Fruit fly (Drosophila melanogaster) whole organism, prepupa: Measurements from ENCODE around the gene CG2200.

Source experiments
- Blimp-1 ChIP-seq: fragments of 200-800 bp; sonication (Bioruptor generic); optimal IDR thresholded peaks from 3 replicates; lab custom pipeline; 2017; ENCODE audit warnings: missing biosample characterization, missing genetic modification characterization, mild to moderate bottlenecking, moderate library complexity, missing genetic modification reagents
- CG10631 ChIP-seq: fragments of 200-800 bp; sonication (Bioruptor generic); optimal IDR thresholded peaks from 2 replicates; lab custom pipeline; 2016; ENCODE audit warnings: missing biosample characterization, missing genetic modification characterization
- CG10669 ChIP-seq: fragments of 200-800 bp; sonication (Bioruptor generic); optimal IDR thresholded peaks from 3 replicates; lab custom pipeline; 2018; ENCODE audit warnings: missing biosample characterization, mild to moderate bottlenecking, missing genetic modification characterization, moderate library complexity
- CG11762 ChIP-seq: fragments of 200-800 bp; sonication (Bioruptor generic); optimal IDR thresholded peaks from 3 replicates; lab custom pipeline; 2016; ENCODE audit warnings: missing biosample characterization, missing genetic modification characterization; ENCODE audit not compliant: insufficient read depth
- CG1621 ChIP-seq: fragments of 200-800 bp; sonication (Bioruptor generic); optimal IDR thresholded peaks from 3 replicates; lab custom pipeline; 2018; ENCODE audit warnings: missing biosample characterization, mild to moderate bottlenecking, missing genetic modification characterization
- CG16779 ChIP-seq: fragments of 200-800 bp; sonication (Bioruptor generic); optimal IDR thresholded peaks from 3 replicates; lab custom pipeline; 2017; ENCODE audit warnings: missing biosample characterization, mild to moderate bottlenecking, missing genetic modification characterization
- CG3032 ChIP-seq: fragments of 200-800 bp; optimal IDR thresholded peaks from 2 replicates; lab custom pipeline; 2019; ENCODE audit warnings: missing biosample characterization, mild to moderate bottlenecking, missing genetic modification characterization, moderate library complexity
- CG31627 ChIP-seq: fragments of 200-800 bp; sonication (Bioruptor generic); optimal IDR thresholded peaks from 3 replicates; lab custom pipeline; 2016; ENCODE audit warnings: missing biosample characterization, missing genetic modification characterization
- CG32006 ChIP-seq: fragments of 200-800 bp; sonication (Bioruptor generic); optimal IDR thresholded peaks from 3 replicates; lab custom pipeline; 2017; ENCODE audit warnings: missing biosample characterization, mild to moderate bottlenecking, missing genetic modification characterization
- CG34406 ChIP-seq: fragments of 200-800 bp; sonication (Bioruptor generic); optimal IDR thresholded peaks from 3 replicates; lab custom pipeline; 2016; ENCODE audit warnings: missing biosample characterization, missing genetic modification characterization
- CG3919 ChIP-seq: fragments of 200-800 bp; sonication (Bioruptor generic); optimal IDR thresholded peaks from 3 replicates; lab custom pipeline; 2016; ENCODE audit warnings: missing biosample characterization, missing genetic modification characterization
- CG4318 ChIP-seq: fragments of 200-800 bp; sonication (Bioruptor generic); optimal IDR thresholded peaks from 3 replicates; lab custom pipeline; 2017; ENCODE audit warnings: missing biosample characterization, mild to moderate bottlenecking, missing genetic modification characterization
- CG6163 ChIP-seq: fragments of 200-800 bp; sonication (Bioruptor generic); IDR thresholded peaks from 3 replicates; pipeline ENCODE4 v1.3.6; 2022; ENCODE audit warnings: missing biosample characterization, missing genetic modification characterization
- CG6276 ChIP-seq: fragments of 200-800 bp; sonication (Bioruptor generic); optimal IDR thresholded peaks from 2 replicates; lab custom pipeline; 2017; ENCODE audit warnings: missing biosample characterization, mild to moderate bottlenecking, missing genetic modification characterization
- CG6808 ChIP-seq: fragments of 200-800 bp; sonication (Bioruptor generic); optimal IDR thresholded peaks from 3 replicates; lab custom pipeline; 2017; ENCODE audit warnings: missing biosample characterization, missing genetic modification characterization, mild to moderate bottlenecking, moderate library complexity, missing genetic modification reagents
- CG6854 ChIP-seq: fragments of 200-800 bp; sonication (Bioruptor generic); optimal IDR thresholded peaks from 2 replicates; lab custom pipeline; 2017; ENCODE audit warnings: missing biosample characterization, mild to moderate bottlenecking, missing genetic modification characterization
- CG8119 ChIP-seq: fragments of 200-800 bp; sonication (Bioruptor generic); IDR thresholded peaks from 3 replicates; pipeline ENCODE4 v1.3.6; 2022; ENCODE audit warnings: missing biosample characterization, missing genetic modification characterization
- CG8632 ChIP-seq: fragments of 200-800 bp; sonication (Bioruptor generic); optimal IDR thresholded peaks from 3 replicates; lab custom pipeline; 2016; ENCODE audit warnings: missing biosample characterization, missing genetic modification characterization
- CG9139 ChIP-seq: fragments of 200-800 bp; sonication (Bioruptor generic); optimal IDR thresholded peaks from 3 replicates; lab custom pipeline; 2017; ENCODE audit warnings: missing biosample characterization, mild to moderate bottlenecking, missing genetic modification characterization
- Eip78C ChIP-seq: fragments of 200-800 bp; sonication (Bioruptor generic); peaks from one replicate; lab custom pipeline; 2016; ENCODE audit warnings: missing biosample characterization, missing genetic modification characterization
- Eip93F ChIP-seq: fragments of 200-800 bp; sonication (Bioruptor generic); optimal IDR thresholded peaks from 2 replicates; lab custom pipeline; 2016; ENCODE audit warnings: missing biosample characterization, mild to moderate bottlenecking, missing genetic modification characterization
- Ets21C ChIP-seq: fragments of 200-800 bp; sonication (Bioruptor generic); optimal IDR thresholded peaks from 3 replicates; lab custom pipeline; 2016; ENCODE audit warnings: missing biosample characterization, missing genetic modification characterization
- Ets96B ChIP-seq: fragments of 200-800 bp; optimal IDR thresholded peaks from 2 replicates; lab custom pipeline; 2019; ENCODE audit warnings: missing biosample characterization, mild to moderate bottlenecking, missing genetic modification characterization, moderate library complexity
- Hr39 ChIP-seq: fragments of 200-800 bp; sonication (Bioruptor generic); optimal IDR thresholded peaks from 2 replicates; lab custom pipeline; 2016; ENCODE audit warnings: missing biosample characterization, missing genetic modification characterization
- Hr4 ChIP-seq: fragments of 200-800 bp; sonication (Bioruptor generic); optimal IDR thresholded peaks from 3 replicates; lab custom pipeline; 2016; ENCODE audit warnings: missing biosample characterization, missing genetic modification characterization
- Lpt ChIP-seq: fragments of 200-800 bp; sonication (Bioruptor generic); optimal IDR thresholded peaks from 3 replicates; lab custom pipeline; 2016; ENCODE audit warnings: missing biosample characterization, missing genetic modification characterization
- Met ChIP-seq: fragments of 200-800 bp; sonication (Bioruptor generic); optimal IDR thresholded peaks from 3 replicates; lab custom pipeline; 2016; ENCODE audit warnings: missing biosample characterization, missing genetic modification characterization
- OdsH ChIP-seq: fragments of 200-800 bp; sonication (Bioruptor generic); optimal IDR thresholded peaks from 3 replicates; lab custom pipeline; 2016; ENCODE audit warnings: missing biosample characterization, missing genetic modification characterization
- Smox ChIP-seq: fragments of 200-800 bp; sonication (Bioruptor generic); optimal IDR thresholded peaks from 3 replicates; lab custom pipeline; 2016; ENCODE audit warnings: missing biosample characterization, missing genetic modification characterization
- Sox14 ChIP-seq: fragments of 200-800 bp; sonication (Bioruptor generic); optimal IDR thresholded peaks from 3 replicates; lab custom pipeline; 2016; ENCODE audit warnings: missing biosample characterization, missing genetic modification characterization
- Sox15 ChIP-seq: fragments of 200-800 bp; sonication (Bioruptor generic); optimal IDR thresholded peaks from 3 replicates; lab custom pipeline; 2016; ENCODE audit warnings: missing biosample characterization, missing genetic modification characterization
- dsx ChIP-seq: fragments of 200-800 bp; optimal IDR thresholded peaks from 3 replicates; lab custom pipeline; 2019; ENCODE audit warnings: missing biosample characterization, mild to moderate bottlenecking, missing genetic modification characterization, moderate library complexity; ENCODE audit not compliant: poor library complexity, severe bottlenecking
- eg ChIP-seq: fragments of 200-800 bp; sonication (Bioruptor generic); IDR thresholded peaks from 3 replicates; pipeline ENCODE4 v1.3.6; 2022; ENCODE audit warnings: missing biosample characterization, missing genetic modification characterization
- lz ChIP-seq: fragments of 200-800 bp; sonication (Bioruptor generic); optimal IDR thresholded peaks from 3 replicates; lab custom pipeline; 2016; ENCODE audit warnings: missing biosample characterization, missing genetic modification characterization
- net ChIP-seq: fragments of 200-800 bp; sonication (Bioruptor generic); optimal IDR thresholded peaks from 3 replicates; lab custom pipeline; 2016; ENCODE audit warnings: missing biosample characterization, missing genetic modification characterization
- pdm3 ChIP-seq: fragments of 200-800 bp; sonication (Bioruptor generic); optimal IDR thresholded peaks from 3 replicates; lab custom pipeline; 2016; ENCODE audit warnings: missing biosample characterization, missing genetic modification characterization
- salr ChIP-seq, 2 experiments: fragments of 200-800 bp; sonication (Bioruptor generic); optimal IDR thresholded peaks; 3 replicates each; lab custom pipeline; 2016 to 2018; ENCODE audit warnings: missing biosample characterization in 2 of 2, missing genetic modification characterization in 2 of 2, mild to moderate bottlenecking in 1 of 2
- spab ChIP-seq: fragments of 200-800 bp; sonication (Bioruptor generic); optimal IDR thresholded peaks from 2 replicates; lab custom pipeline; 2017; ENCODE audit warnings: missing biosample characterization, mild to moderate bottlenecking, missing genetic modification characterization, missing genetic modification reagents
- ss ChIP-seq, 2 experiments: fragments of 200-800 bp; sonication (Bioruptor generic); optimal IDR thresholded peaks; 2 replicates in 1 of 2; 3 replicates in 1 of 2; lab custom pipeline; 2017 to 2018; ENCODE audit warnings: mild to moderate bottlenecking in 2 of 2, missing biosample characterization in 2 of 2, missing genetic modification characterization in 2 of 2, moderate library complexity in 1 of 2
- svp ChIP-seq: fragments of 200-800 bp; sonication (Bioruptor generic); peaks from one replicate; lab custom pipeline; 2016; ENCODE audit warnings: missing biosample characterization, missing genetic modification characterization
- topi ChIP-seq: fragments of 200-800 bp; sonication (Bioruptor generic); optimal IDR thresholded peaks from 3 replicates; lab custom pipeline; 2016; ENCODE audit warnings: missing biosample characterization, missing genetic modification characterization
- vri ChIP-seq: fragments of 200-800 bp; sonication (Bioruptor generic); optimal IDR thresholded peaks from 3 replicates; lab custom pipeline; 2016; ENCODE audit warnings: missing biosample characterization, mild to moderate bottlenecking, missing genetic modification characterization

The CG2200 gene

dm6 chrX:13114861-13115260, 20.8 kb downstream of the CG2200 start, which contains the start of gene CG42237 (continued):
- TF ChIP-seq ss (GFP tag; optimal IDR thresholded peaks at IDR 0.05; lab: Kevin White, UChicago) = peak; percentile 34
- no peak for TF ChIP-seq Sox14 (GFP tag; lab: Kevin White, UChicago)
- no peak for TF ChIP-seq topi (GFP tag; lab: Kevin White, UChicago)
- TF ChIP-seq Smox = no peak
- TF ChIP-seq CG1621 (tag; lab: Kevin White, UChicago) = no peak
- no peak for TF ChIP-seq CG31627 (GFP tag; lab: Kevin White, UChicago)
- peak; percentile 69 for TF ChIP-seq CG8119 (GFP tag; lab: Robert Waterston, UW)
- TF ChIP-seq Lpt = no peak
- no peak for TF ChIP-seq Eip93F (GFP tag; lab: Kevin White, UChicago)
- no peak for TF ChIP-seq CG4318 (GFP tag; lab: Kevin White, UChicago)

dm6 chrX:13116438-13117243, 22.5 kb downstream of the CG2200 start:
- TF ChIP-seq Ets21C (GFP tag; lab: Kevin White, UChicago) (no peak), spab (GFP tag; lab: Kevin White, UChicago) (peak; percentile 40), dsx (GFP tag; lab: Kevin White, UChicago) (peak; percentile 43), vri (GFP tag; lab: Kevin White, UChicago) (no peak), CG6808 (GFP tag; lab: Kevin White, UChicago) (peak; percentile 73), CG11762 (no peak), CG3919 (GFP tag; lab: Kevin White, UChicago) (peak; percentile 2), Ets96B (tag; lab: Kevin White, UChicago) (peak; percentile 31), topi (GFP tag; lab: Kevin White, UChicago) (peak; percentile 21), pdm3 (peak; percentile 6), CG8632 (GFP tag; lab: Kevin White, UChicago) (no peak), Sox15 (GFP tag; lab: Kevin White, UChicago) (no peak), Met (GFP tag; lab: Kevin White, UChicago) (peak; percentile 24), CG10669 (GFP tag; lab: Kevin White, UChicago) (peak; percentile 35), salr (GFP tag; optimal IDR thresholded peaks at IDR 0.05; lab: Kevin White, UChicago) (peak in 1 of 2 experiments; percentile 15), net (peak; percentile 34), Eip78C (GFP tag; lab: Kevin White, UChicago) (peak; percentile 92), CG32006 (peak; percentile 57), CG9139 (GFP tag; lab: Kevin White, UChicago) (peak; percentile 74), svp (GFP tag; lab: Kevin White, UChicago) (peak; percentile 70), CG1621 (tag; lab: Kevin White, UChicago) (peak; percentile 38), eg (GFP tag; lab: Robert Waterston, UW) (peak; percentile 39; the same call in 1 of the 3 replicates), CG3032 (tag; lab: Kevin White, UChicago) (peak; percentile 33), Sox14 (GFP tag; lab: Kevin White, UChicago) (no peak), CG6276 (GFP tag; lab: Kevin White, UChicago) (peak; percentile 14), Eip93F (GFP tag; lab: Kevin White, UChicago) (no peak), CG10631 (GFP tag; lab: Kevin White, UChicago) (no peak), Blimp-1 (peak; percentile 6), ss (GFP tag; optimal IDR thresholded peaks at IDR 0.05; lab: Kevin White, UChicago) (peak; percentile 88 to 90), Hr4 (GFP tag; lab: Kevin White, UChicago) (peak; percentile 12), Hr39 (GFP tag; lab: Kevin White, UChicago) (no peak), lz (peak; percentile 7), CG6854 (peak; percentile 25), CG16779 (tag; lab: Kevin White, UChicago) (peak; percentile 31), CG6163 (peak; percentile 65; the same call in 2 of the 3 replicates), CG34406 (GFP tag; lab: Kevin White, UChicago) (peak; percentile 13), Smox (no peak), OdsH (GFP tag; lab: Kevin White, UChicago) (peak; percentile 27)
